Worm (Caenorhabditis elegans) whole organism, late embryonic: ENCODE measurements around the gene T04C12.7.

Source experiments
- C08G9.2 ChIP-seq: sonication (generic microtip); optimal IDR thresholded peaks from 2 replicates; lab custom pipeline; 2016; ENCODE audit warnings: mild to moderate bottlenecking, missing genetic modification characterization, moderate library complexity, missing compliant biosample characterization
- C38D4.7 ChIP-seq: fragments of 200-800 bp; sonication (Bioruptor generic); optimal IDR thresholded peaks from 2 replicates; lab custom pipeline; 2018; ENCODE audit warnings: mild to moderate bottlenecking, missing genetic modification characterization, moderate library complexity, missing compliant biosample characterization
- K09A11.1 ChIP-seq: sonication (generic microtip); optimal IDR thresholded peaks from 2 replicates; lab custom pipeline; 2017; ENCODE audit warnings: antibody characterized with exemption, mild to moderate bottlenecking, missing genetic modification characterization, missing compliant biosample characterization; ENCODE audit not compliant: insufficient read depth
- Y22D7AL.16 ChIP-seq: sonication (generic microtip); optimal IDR thresholded peaks from 2 replicates; lab custom pipeline; 2016; ENCODE audit warnings: missing genetic modification characterization, missing compliant biosample characterization
- ahr-1 ChIP-seq: sonication (generic microtip); optimal IDR thresholded peaks from 2 replicates; lab custom pipeline; 2016; ENCODE audit warnings: missing genetic modification characterization, missing compliant biosample characterization
- ama-1 ChIP-seq: fragments of 150-350 bp; optimal IDR thresholded peaks from 2 replicates; lab custom pipeline; 2014
- ceh-22 ChIP-seq: sonication (generic microtip); optimal IDR thresholded peaks from 2 replicates; lab custom pipeline; 2017; ENCODE audit warnings: missing biosample characterization, missing genetic modification characterization
- ceh-24 ChIP-seq: sonication (generic microtip); optimal IDR thresholded peaks from 2 replicates; lab custom pipeline; 2016; ENCODE audit warnings: mild to moderate bottlenecking, missing genetic modification characterization, missing compliant biosample characterization
- ceh-30 ChIP-seq: fragments of 150-350 bp; optimal IDR thresholded peaks from 2 replicates; lab custom pipeline; 2014; ENCODE audit warnings: missing biosample characterization, missing genetic modification characterization
- ceh-31 ChIP-seq: sonication (generic microtip); optimal IDR thresholded peaks from 2 replicates; lab custom pipeline; 2016; ENCODE audit warnings: missing genetic modification characterization, missing compliant biosample characterization
- che-1 ChIP-seq: sonication (generic microtip); optimal IDR thresholded peaks from 2 replicates; lab custom pipeline; 2016; ENCODE audit warnings: mild to moderate bottlenecking, missing genetic modification characterization, missing compliant biosample characterization
- elt-2 ChIP-seq: sonication (generic microtip); optimal IDR thresholded peaks from 2 replicates; lab custom pipeline; 2016; ENCODE audit warnings: missing genetic modification reagents, missing genetic modification characterization, missing compliant biosample characterization
- ets-4 ChIP-seq: sonication (generic microtip); optimal IDR thresholded peaks from 2 replicates; lab custom pipeline; 2016; ENCODE audit warnings: missing genetic modification characterization, missing compliant biosample characterization
- eyg-1 ChIP-seq: sonication (generic microtip); optimal IDR thresholded peaks from 2 replicates; lab custom pipeline; 2016; ENCODE audit warnings: missing genotype, missing genetic modification characterization, missing compliant biosample characterization
- fax-1 ChIP-seq: sonication (generic microtip); optimal IDR thresholded peaks from 2 replicates; lab custom pipeline; 2016; ENCODE audit warnings: missing genotype, missing genetic modification characterization, missing compliant biosample characterization
- fkh-6 ChIP-seq: sonication (generic microtip); optimal IDR thresholded peaks from 2 replicates; lab custom pipeline; 2016; ENCODE audit warnings: missing genetic modification characterization, missing compliant biosample characterization
- hlh-13 ChIP-seq: fragments of 200-800 bp; sonication (Bioruptor generic); optimal IDR thresholded peaks from 2 replicates; lab custom pipeline; 2018; ENCODE audit warnings: mild to moderate bottlenecking, missing genetic modification characterization, missing compliant biosample characterization
- hlh-15 ChIP-seq: sonication (generic microtip); optimal IDR thresholded peaks from 2 replicates; lab custom pipeline; 2016; ENCODE audit warnings: missing genetic modification characterization, missing compliant biosample characterization
- hlh-6 ChIP-seq: sonication (generic microtip); optimal IDR thresholded peaks from 2 replicates; lab custom pipeline; 2016; ENCODE audit warnings: missing genotype, missing genetic modification characterization, missing compliant biosample characterization
- lim-6 ChIP-seq: sonication (generic microtip); optimal IDR thresholded peaks from 2 replicates; lab custom pipeline; 2016; ENCODE audit warnings: missing genetic modification characterization, missing compliant biosample characterization
- madf-2 ChIP-seq: sonication (generic microtip); optimal IDR thresholded peaks from 2 replicates; lab custom pipeline; 2017; ENCODE audit warnings: missing genetic modification characterization, missing compliant biosample characterization
- mec-3 ChIP-seq: sonication (generic microtip); optimal IDR thresholded peaks from 2 replicates; lab custom pipeline; 2016; ENCODE audit warnings: borderline replicate concordance, missing genetic modification characterization, missing compliant biosample characterization
- nhr-232 ChIP-seq: sonication (generic microtip); optimal IDR thresholded peaks from 2 replicates; lab custom pipeline; 2016; ENCODE audit warnings: missing genetic modification characterization, missing compliant biosample characterization
- npax-4 ChIP-seq: sonication (generic microtip); optimal IDR thresholded peaks from 2 replicates; lab custom pipeline; 2016; ENCODE audit warnings: missing genetic modification characterization, missing compliant biosample characterization
- odd-2 ChIP-seq: sonication (generic microtip); optimal IDR thresholded peaks from 2 replicates; lab custom pipeline; 2017; ENCODE audit warnings: antibody characterized with exemption, mild to moderate bottlenecking, missing genetic modification characterization, missing compliant biosample characterization
- pag-3 ChIP-seq: sonication (generic microtip); optimal IDR thresholded peaks from 2 replicates; lab custom pipeline; 2016; ENCODE audit warnings: missing compliant biosample characterization, missing genetic modification characterization, borderline replicate concordance
- pat-9 ChIP-seq: fragments of 200-800 bp; sonication (Bioruptor generic); optimal IDR thresholded peaks from 2 replicates; lab custom pipeline; 2018; ENCODE audit warnings: mild to moderate bottlenecking, missing genetic modification characterization, moderate library complexity, missing compliant biosample characterization
- pha-2 ChIP-seq: sonication (generic microtip); optimal IDR thresholded peaks from 2 replicates; lab custom pipeline; 2017; ENCODE audit warnings: mild to moderate bottlenecking, missing genetic modification characterization, missing compliant biosample characterization
- pros-1 ChIP-seq: fragments of 150-350 bp; optimal IDR thresholded peaks from 2 replicates; lab custom pipeline; 2014; ENCODE audit warnings: missing biosample characterization, missing genetic modification reagents, missing genetic modification characterization
- ref-2 ChIP-seq: sonication (generic microtip); optimal IDR thresholded peaks from 2 replicates; lab custom pipeline; 2016; ENCODE audit warnings: missing genetic modification characterization, missing compliant biosample characterization
- rnt-1 ChIP-seq: sonication (generic microtip); optimal IDR thresholded peaks from 2 replicates; lab custom pipeline; 2016; ENCODE audit warnings: missing genetic modification characterization, missing compliant biosample characterization
- sdc-2 ChIP-seq: sonication (generic microtip); optimal IDR thresholded peaks from 2 replicates; lab custom pipeline; 2016; ENCODE audit warnings: missing genotype, missing genetic modification characterization, missing compliant biosample characterization
- sox-4 ChIP-seq: sonication (generic microtip); optimal IDR thresholded peaks from 2 replicates; lab custom pipeline; 2017; ENCODE audit warnings: mild to moderate bottlenecking, missing genetic modification characterization, inconsistent platforms, missing compliant biosample characterization
- syd-9 ChIP-seq: sonication (generic microtip); optimal IDR thresholded peaks from 2 replicates; lab custom pipeline; 2016; ENCODE audit warnings: mild to moderate bottlenecking, missing genetic modification characterization, moderate library complexity, missing compliant biosample characterization
- tbx-2 ChIP-seq: sonication (generic microtip); optimal IDR thresholded peaks from 2 replicates; lab custom pipeline; 2016; ENCODE audit warnings: missing genetic modification characterization, missing compliant biosample characterization
- tbx-7 ChIP-seq: sonication (generic microtip); optimal IDR thresholded peaks from 2 replicates; lab custom pipeline; 2016; ENCODE audit warnings: missing genotype, missing genetic modification characterization, missing compliant biosample characterization
- unc-3 ChIP-seq, 2 experiments: fragments of 200-800 bp in 1 of 2; sonication (Bioruptor generic) in 1 of 2; sonication (generic microtip) in 1 of 2; conservative IDR thresholded peaks in 1 of 2; optimal IDR thresholded peaks in 1 of 2; 2 replicates each; pipeline versions ENCODE4 v1.3.6 to Lab custom; 2016 to 2022; ENCODE audit warnings: missing compliant biosample characterization in 2 of 2, missing genetic modification characterization in 2 of 2, missing genetic modification reagents in 1 of 2
- unc-42 ChIP-seq: sonication (generic microtip); optimal IDR thresholded peaks from 2 replicates; lab custom pipeline; 2016; ENCODE audit warnings: missing genotype, missing genetic modification characterization, missing compliant biosample characterization
- unc-86 ChIP-seq: sonication (generic microtip); optimal IDR thresholded peaks from 2 replicates; lab custom pipeline; 2016; ENCODE audit warnings: missing genetic modification characterization, missing compliant biosample characterization

T04C12.7 gene

ce11 chrV:11040473-11040872 lies 13.5 kb upstream of the T04C12.7 start, which contains the start of gene C45B11.8:
Gene C45B11.8, plus strand, starts transcription at chrV:11040773.
- TF ChIP-seq sdc-2 (no peak), C38D4.7 (no peak)

ce11 chrV:11041499-11041898 lies 12.4 kb upstream of the T04C12.7 start, which contains the start of gene C45B11.5:
Gene C45B11.5, plus strand, starts transcription at chrV:11041799.
- TF ChIP-seq ceh-22 (tag; lab: Kevin White, UChicago) = no peak
- no peak for TF ChIP-seq odd-2 (tag; lab: Kevin White, UChicago)
- TF ChIP-seq C08G9.2 (tag; lab: Kevin White, UChicago) = no peak
- no peak for TF ChIP-seq sox-4 (tag; lab: Kevin White, UChicago)
- no peak for TF ChIP-seq fkh-6 (tag; lab: Kevin White, UChicago)
- no peak for TF ChIP-seq npax-4 (tag; lab: Kevin White, UChicago)
- TF ChIP-seq tbx-2 (tag; lab: Kevin White, UChicago) = no peak
- no peak for TF ChIP-seq ahr-1
- no peak for TF ChIP-seq unc-3 (GFP tag; conservative IDR thresholded peaks at IDR 0.05; lab: Robert Waterston, UW)
- no peak for TF ChIP-seq unc-3 (tag; optimal IDR thresholded peaks at IDR 0.05; lab: Kevin White, UChicago)
- no peak for TF ChIP-seq C38D4.7
- no peak for TF ChIP-seq rnt-1 (tag; lab: Kevin White, UChicago)
- TF ChIP-seq che-1 (tag; lab: Kevin White, UChicago) = no peak
- TF ChIP-seq Y22D7AL.16 (tag; lab: Kevin White, UChicago) = no peak
- TF ChIP-seq ets-4 (tag; lab: Kevin White, UChicago) = no peak
- TF ChIP-seq hlh-13 = no peak
- TF ChIP-seq sdc-2 = no peak

DNA sequence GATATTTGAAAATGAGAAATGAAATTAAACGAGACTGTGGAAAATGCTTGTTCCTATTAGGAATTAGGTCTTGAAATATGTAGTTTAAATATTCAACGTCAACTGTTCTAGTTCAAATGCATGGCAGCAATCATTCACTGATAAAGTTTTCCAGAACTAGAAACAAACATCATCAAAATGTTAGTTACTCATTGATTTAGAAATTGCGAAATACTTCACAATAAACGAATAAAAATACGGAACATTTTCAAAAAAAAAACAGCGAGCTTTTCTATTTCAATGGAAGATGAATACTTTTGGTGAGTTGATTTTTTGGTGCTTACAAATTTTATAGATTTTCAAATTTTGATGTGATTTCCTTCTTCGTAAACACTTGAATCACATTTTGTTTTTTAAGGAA lies 11.4 kb upstream of the T04C12.7 start, which contains the start of gene C45B11.2:
Gene C45B11.2, plus strand, starts transcription at position 173 of the 400 bp plus-strand sequence.
- TF ChIP-seq pag-3 (tag; lab: Kevin White, UChicago) (no peak), ceh-24 (tag; lab: Kevin White, UChicago) (no peak)

DNA sequence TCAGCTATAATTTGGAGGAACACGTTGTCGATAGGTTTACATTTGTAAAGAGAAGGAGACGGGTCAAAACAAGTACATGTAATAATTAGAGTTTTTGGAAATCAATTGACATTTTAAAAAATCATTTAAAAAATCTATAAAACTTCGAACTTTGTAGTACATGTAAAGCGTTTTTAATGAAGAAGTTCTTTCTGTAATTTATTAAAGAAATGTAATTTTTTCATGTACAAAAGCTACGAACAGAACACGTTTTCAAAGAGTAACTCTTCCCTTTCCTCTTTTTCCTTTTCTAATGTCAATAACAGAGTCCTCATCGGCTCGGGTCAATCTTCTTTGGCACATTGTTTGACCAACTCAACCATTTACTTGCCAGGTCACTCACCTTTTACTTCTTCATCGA lies 10.2 kb upstream of the T04C12.7 start, which contains the start of gene C45B11.6:
Gene C45B11.6, plus strand, starts transcription at position 301 of the 400 bp plus-strand sequence.
- TF ChIP-seq tbx-7 (tag; lab: Kevin White, UChicago) (no peak), ref-2 (tag; lab: Kevin White, UChicago) (no peak), mec-3 (tag; lab: Kevin White, UChicago) (no peak), ceh-30 (no peak), lim-6 (tag; lab: Kevin White, UChicago) (no peak), rnt-1 (tag; lab: Kevin White, UChicago) (no peak), nhr-232 (tag; lab: Kevin White, UChicago) (no peak), ceh-24 (tag; lab: Kevin White, UChicago) (no peak), elt-2 (no peak), ceh-31 (tag; lab: Kevin White, UChicago) (no peak), syd-9 (tag; lab: Kevin White, UChicago) (no peak), K09A11.1 (tag; lab: Kevin White, UChicago) (no peak), C38D4.7 (no peak)

- no peak for TF ChIP-seq ref-2 (tag; lab: Kevin White, UChicago)
- TF ChIP-seq hlh-6 (tag; lab: Kevin White, UChicago) = no peak
- no peak for TF ChIP-seq eyg-1 (tag; lab: Kevin White, UChicago)
- TF ChIP-seq ahr-1 = no peak
- TF ChIP-seq unc-42 (tag; lab: Kevin White, UChicago) = no peak
- TF ChIP-seq C38D4.7 = no peak
- no peak for TF ChIP-seq nhr-232 (tag; lab: Kevin White, UChicago)
- no peak for TF ChIP-seq pros-1 (tag; lab: Kevin White, UChicago)
- no peak for TF ChIP-seq unc-86 (tag; lab: Kevin White, UChicago)
- TF ChIP-seq sdc-2 = no peak
- no peak for TF ChIP-seq hlh-15 (tag; lab: Kevin White, UChicago)
- no peak for TF ChIP-seq ama-1
- no peak for TF ChIP-seq pat-9 (tag; lab: Kevin White, UChicago)
- TF ChIP-seq madf-2 (tag; lab: Kevin White, UChicago) = no peak
- TF ChIP-seq K09A11.1 (tag; lab: Kevin White, UChicago) = no peak
- TF ChIP-seq che-1 (tag; lab: Kevin White, UChicago) = no peak
- no peak for TF ChIP-seq pag-3 (tag; lab: Kevin White, UChicago)
- TF ChIP-seq fax-1 (tag; lab: Kevin White, UChicago) = no peak
- TF ChIP-seq pha-2 = no peak
These were observed 7.2 kb upstream of the T04C12.7 start, which contains the start of gene dhs-18 for ce11 chrV:11046730-11047129. Gene dhs-18, minus strand, starts transcription at chrV:11046833.
